Fruit fly (Drosophila melanogaster): ENCODE measurements around the gene zye.

zye gene

dm6 chr3L:20462391-20462790 lies 49.0 kb downstream of the zye start:
- TF ChIP-seq tj (GFP tag; optimal IDR thresholded peaks at IDR 0.05) (no peak), Hr96 (GFP tag; optimal IDR thresholded peaks at IDR 0.05) (no peak), CG12768 (GFP tag; optimal IDR thresholded peaks at IDR 0.05) (no peak), CG14711 (tag; optimal IDR thresholded peaks at IDR 0.05) (no peak), toe (GFP tag; optimal IDR thresholded peaks at IDR 0.05) (no peak), Crg-1 (GFP tag; optimal IDR thresholded peaks at IDR 0.05) (no peak), CG33017 (tag; optimal IDR thresholded peaks at IDR 0.05) (no peak), cnc (optimal IDR thresholded peaks at IDR 0.05) (no peak), CG5204 (GFP tag; optimal IDR thresholded peaks at IDR 0.05) (no peak), ovo (GFP tag; optimal IDR thresholded peaks at IDR 0.05) (no peak), kay (GFP tag; ENCODE audit: borderline replicate concordance) (no peak), CG11617 (GFP tag; optimal IDR thresholded peaks at IDR 0.05) (no peak), Mnt (GFP tag; optimal IDR thresholded peaks at IDR 0.05) (no peak), bab1 (GFP tag; optimal IDR thresholded peaks at IDR 0.05) (no peak), CG7101 (tag; optimal IDR thresholded peaks at IDR 0.05) (no peak), CG1620 (GFP tag; optimal IDR thresholded peaks at IDR 0.05) (no peak), pad (GFP tag; optimal IDR thresholded peaks at IDR 0.05) (no peak), cic (GFP tag; optimal IDR thresholded peaks at IDR 0.05) (no peak)

- TF ChIP-seq CG5204 (GFP tag; optimal IDR thresholded peaks at IDR 0.05) (no peak), CG14711 (tag; optimal IDR thresholded peaks at IDR 0.05) (no peak), CG11617 (GFP tag; optimal IDR thresholded peaks at IDR 0.05) (no peak), toe (GFP tag; optimal IDR thresholded peaks at IDR 0.05) (no peak), ovo (GFP tag; optimal IDR thresholded peaks at IDR 0.05) (no peak), Clk (GFP tag; optimal IDR thresholded peaks at IDR 0.05) (no peak), CG1620 (GFP tag; optimal IDR thresholded peaks at IDR 0.05) (no peak), cic (GFP tag; optimal IDR thresholded peaks at IDR 0.05) (no peak), Crg-1 (GFP tag; optimal IDR thresholded peaks at IDR 0.05) (no peak), pad (GFP tag; optimal IDR thresholded peaks at IDR 0.05) (no peak), CG7101 (tag; optimal IDR thresholded peaks at IDR 0.05) (no peak), CG33017 (tag; optimal IDR thresholded peaks at IDR 0.05) (no peak), kay (GFP tag; ENCODE audit: borderline replicate concordance) (no peak), Hr96 (GFP tag; optimal IDR thresholded peaks at IDR 0.05) (no peak), bab1 (GFP tag; optimal IDR thresholded peaks at IDR 0.05) (no peak), CG7045 (GFP tag; optimal IDR thresholded peaks at IDR 0.05) (no peak), cnc (optimal IDR thresholded peaks at IDR 0.05) (no peak), tj (GFP tag; optimal IDR thresholded peaks at IDR 0.05) (no peak), Mnt (GFP tag; optimal IDR thresholded peaks at IDR 0.05) (no peak), CG12768 (GFP tag; optimal IDR thresholded peaks at IDR 0.05) (no peak)
These were observed 51.3 kb downstream of the zye start, which contains the start of gene atk for dm6 chr3L:20464677-20465076. atk (minus strand) TSS chr3L:20464862.

- TF ChIP-seq CG7045 (GFP tag; optimal IDR thresholded peaks at IDR 0.05) (no peak), CG7101 (tag; optimal IDR thresholded peaks at IDR 0.05) (no peak), CG33017 (tag; optimal IDR thresholded peaks at IDR 0.05) (no peak), cnc (optimal IDR thresholded peaks at IDR 0.05) (no peak), bab1 (GFP tag; optimal IDR thresholded peaks at IDR 0.05) (no peak), cic (GFP tag; optimal IDR thresholded peaks at IDR 0.05) (no peak), ovo (GFP tag; optimal IDR thresholded peaks at IDR 0.05) (no peak), tj (GFP tag; optimal IDR thresholded peaks at IDR 0.05) (no peak), CG5204 (GFP tag; optimal IDR thresholded peaks at IDR 0.05) (no peak)
These were observed 52.5 kb downstream of the zye start, which contains the start of gene CG42764 for dm6 chr3L:20465941-20466340. CG42764 (minus strand) TSS chr3L:20466041.

- TF ChIP-seq CG14711 (tag; optimal IDR thresholded peaks at IDR 0.05) (no peak), cnc (optimal IDR thresholded peaks at IDR 0.05) (no peak), CG11617 (GFP tag; optimal IDR thresholded peaks at IDR 0.05) (no peak), CG1620 (GFP tag; optimal IDR thresholded peaks at IDR 0.05) (no peak), CG12768 (GFP tag; optimal IDR thresholded peaks at IDR 0.05) (no peak), kay (GFP tag; ENCODE audit: borderline replicate concordance) (no peak), ovo (GFP tag; optimal IDR thresholded peaks at IDR 0.05) (no peak), Crg-1 (GFP tag; optimal IDR thresholded peaks at IDR 0.05) (no peak), Mnt (GFP tag; optimal IDR thresholded peaks at IDR 0.05) (no peak), CG33017 (tag; optimal IDR thresholded peaks at IDR 0.05) (no peak), bab1 (GFP tag; optimal IDR thresholded peaks at IDR 0.05) (no peak), cic (GFP tag; optimal IDR thresholded peaks at IDR 0.05) (no peak), CG7045 (GFP tag; optimal IDR thresholded peaks at IDR 0.05) (no peak), pad (GFP tag; optimal IDR thresholded peaks at IDR 0.05) (no peak), CG5204 (GFP tag; optimal IDR thresholded peaks at IDR 0.05) (no peak), Hr96 (GFP tag; optimal IDR thresholded peaks at IDR 0.05) (no peak), Clk (GFP tag; optimal IDR thresholded peaks at IDR 0.05) (no peak), tj (GFP tag; optimal IDR thresholded peaks at IDR 0.05) (no peak), toe (GFP tag; optimal IDR thresholded peaks at IDR 0.05) (no peak), CG7101 (tag; optimal IDR thresholded peaks at IDR 0.05) (no peak)
These were observed 53.2 kb downstream of the zye start, which contains the start of gene Tdh for dm6 chr3L:20466599-20466998. Tdh (plus strand) TSS chr3L:20466944.

dm6 chr3L:20467433-20467832 lies 54.0 kb downstream of the zye start:
- TF ChIP-seq cnc (optimal IDR thresholded peaks at IDR 0.05): no peak
- no peak for TF ChIP-seq CG11617 (GFP tag; optimal IDR thresholded peaks at IDR 0.05)
- TF ChIP-seq Hr96 (GFP tag; optimal IDR thresholded peaks at IDR 0.05): no peak
- no peak for TF ChIP-seq bab1 (GFP tag; optimal IDR thresholded peaks at IDR 0.05)
- TF ChIP-seq CG7101 (tag; optimal IDR thresholded peaks at IDR 0.05): no peak
- no peak for TF ChIP-seq ovo (GFP tag; optimal IDR thresholded peaks at IDR 0.05)
- no peak for TF ChIP-seq CG14711 (tag; optimal IDR thresholded peaks at IDR 0.05)
- TF ChIP-seq Crg-1 (GFP tag; optimal IDR thresholded peaks at IDR 0.05): no peak
- TF ChIP-seq pad (GFP tag; optimal IDR thresholded peaks at IDR 0.05): no peak
- TF ChIP-seq kay (GFP tag; ENCODE audit: borderline replicate concordance): no peak
- TF ChIP-seq tj (GFP tag; optimal IDR thresholded peaks at IDR 0.05): no peak
- no peak for TF ChIP-seq toe (GFP tag; optimal IDR thresholded peaks at IDR 0.05)
- no peak for TF ChIP-seq CG7045 (GFP tag; optimal IDR thresholded peaks at IDR 0.05)
- no peak for TF ChIP-seq Clk (GFP tag; optimal IDR thresholded peaks at IDR 0.05)
- no peak for TF ChIP-seq CG33017 (tag; optimal IDR thresholded peaks at IDR 0.05)
- TF ChIP-seq CG1620 (GFP tag; optimal IDR thresholded peaks at IDR 0.05): no peak
- TF ChIP-seq cic (GFP tag; optimal IDR thresholded peaks at IDR 0.05): no peak
- no peak for TF ChIP-seq Mnt (GFP tag; optimal IDR thresholded peaks at IDR 0.05)
- no peak for TF ChIP-seq CG5204 (GFP tag; optimal IDR thresholded peaks at IDR 0.05)
- TF ChIP-seq CG12768 (GFP tag; optimal IDR thresholded peaks at IDR 0.05): no peak

Data from whole organism, adult.